Fruit fly (Drosophila melanogaster) whole organism, pupa: ENCODE measurements around the gene slou.

Source experiments
- CG10348 ChIP-seq: fragments of 200-800 bp; sonication (Bioruptor generic); IDR thresholded peaks from 2 replicates; pipeline ENCODE4 v1.3.6; 2022; ENCODE audit warnings: missing biosample characterization, missing genetic modification characterization
- CG12605 ChIP-seq: fragments of 200-800 bp; sonication (Bioruptor generic); IDR thresholded peaks from 2 replicates; pipeline ENCODE4 v1.3.6; 2022; ENCODE audit warnings: missing biosample characterization, missing genetic modification characterization
- CG13204 ChIP-seq: fragments of 200-800 bp; sonication (Bioruptor generic); optimal IDR thresholded peaks from 2 replicates; lab custom pipeline; 2018; ENCODE audit warnings: missing biosample characterization, mild to moderate bottlenecking, missing genetic modification characterization, moderate library complexity
- CG14655 ChIP-seq: fragments of 200-800 bp; sonication (Bioruptor generic); optimal IDR thresholded peaks from 3 replicates; lab custom pipeline; 2017; ENCODE audit warnings: mild to moderate bottlenecking, missing biosample characterization, missing genetic modification reagents, missing genetic modification characterization
- CG15710 ChIP-seq: fragments of 200-800 bp; sonication (Bioruptor generic); optimal IDR thresholded peaks from 2 replicates; lab custom pipeline; 2018; ENCODE audit warnings: missing biosample characterization, mild to moderate bottlenecking, missing genetic modification characterization, moderate library complexity
- CG17806 ChIP-seq: fragments of 200-800 bp; sonication (Bioruptor generic); optimal IDR thresholded peaks from 2 replicates; lab custom pipeline; 2018; ENCODE audit warnings: missing biosample characterization, mild to moderate bottlenecking, missing genetic modification characterization, moderate library complexity
- CG32121 ChIP-seq: fragments of 200-800 bp; sonication (Bioruptor generic); IDR thresholded peaks from 2 replicates; pipeline ENCODE4 v1.3.6; 2022; ENCODE audit warnings: missing biosample characterization, missing genetic modification characterization
- CG34367 ChIP-seq: fragments of 200-800 bp; sonication (Bioruptor generic); optimal IDR thresholded peaks from 2 replicates; lab custom pipeline; 2018; ENCODE audit warnings: missing biosample characterization, mild to moderate bottlenecking, missing genetic modification characterization
- CG4496 ChIP-seq: fragments of 200-800 bp; sonication (Bioruptor generic); IDR thresholded peaks from 3 replicates; pipeline ENCODE4 v1.3.6; 2022; ENCODE audit warnings: missing biosample characterization, missing genetic modification characterization
- CG8159 ChIP-seq: fragments of 200-800 bp; sonication (Bioruptor generic); optimal IDR thresholded peaks from 3 replicates; lab custom pipeline; 2018; ENCODE audit warnings: missing biosample characterization, mild to moderate bottlenecking, missing genetic modification characterization, moderate library complexity
- CG8301 ChIP-seq: fragments of 200-800 bp; sonication (Bioruptor generic); optimal IDR thresholded peaks from 2 replicates; lab custom pipeline; 2018; ENCODE audit warnings: missing biosample characterization, mild to moderate bottlenecking, missing genetic modification characterization
- CG9948 ChIP-seq: fragments of 200-800 bp; sonication (Bioruptor generic); optimal IDR thresholded peaks from 2 replicates; lab custom pipeline; 2018; ENCODE audit warnings: missing biosample characterization, mild to moderate bottlenecking, missing genetic modification characterization, moderate library complexity
- D1 ChIP-seq: fragments of 200-800 bp; sonication (Bioruptor generic); optimal IDR thresholded peaks from 2 replicates; lab custom pipeline; 2018; ENCODE audit warnings: missing biosample characterization, mild to moderate bottlenecking, missing genetic modification characterization, moderate library complexity
- EcR ChIP-seq: fragments of 200-800 bp; sonication (Bioruptor generic); optimal IDR thresholded peaks from 3 replicates; lab custom pipeline; 2019; ENCODE audit warnings: missing biosample characterization, missing genetic modification characterization, mild to moderate bottlenecking, moderate library complexity, missing genetic modification reagents
- Ets98B ChIP-seq: fragments of 200-800 bp; sonication (Bioruptor generic); IDR thresholded peaks from 2 replicates; pipeline ENCODE4 v1.3.6; 2022; ENCODE audit warnings: missing biosample characterization, missing genetic modification characterization
- Pif1A ChIP-seq: fragments of 200-800 bp; sonication (Bioruptor generic); optimal IDR thresholded peaks from 3 replicates; lab custom pipeline; 2016; ENCODE audit warnings: missing biosample characterization, missing genetic modification characterization
- Pif1B ChIP-seq: fragments of 200-800 bp; sonication (Bioruptor generic); optimal IDR thresholded peaks from 3 replicates; lab custom pipeline; 2016; ENCODE audit warnings: missing biosample characterization, missing genetic modification characterization
- Snoo ChIP-seq: fragments of 200-800 bp; sonication (Bioruptor generic); optimal IDR thresholded peaks from 3 replicates; lab custom pipeline; 2017; ENCODE audit warnings: missing biosample characterization, mild to moderate bottlenecking, missing genetic modification characterization, inconsistent platforms
- fd96Ca ChIP-seq: fragments of 200-800 bp; sonication (Bioruptor generic); IDR thresholded peaks from 3 replicates; pipeline ENCODE4 v1.3.6; 2022; ENCODE audit warnings: missing biosample characterization, missing genetic modification characterization
- gl ChIP-seq: fragments of 200-800 bp; sonication (Bioruptor generic); optimal IDR thresholded peaks from 2 replicates; lab custom pipeline; 2018; ENCODE audit warnings: missing biosample characterization, mild to moderate bottlenecking, missing genetic modification characterization
- rn ChIP-seq: fragments of 200-800 bp; sonication (Bioruptor generic); IDR thresholded peaks from 2 replicates; pipeline ENCODE4 v1.3.6; 2022; ENCODE audit warnings: missing biosample characterization, missing genetic modification characterization

slou gene

dm6 chr3R:21586351-21586750, 29.4 kb upstream of the slou start:
- no peak for TF ChIP-seq Pif1A (GFP tag; lab: Kevin White, UChicago)
- no peak for TF ChIP-seq CG15710 (tag; lab: Kevin White, UChicago)
- no peak for TF ChIP-seq CG17806
- TF ChIP-seq D1, result no peak
- TF ChIP-seq CG10348 (GFP tag; lab: Robert Waterston, UW), result no peak
- TF ChIP-seq gl, result no peak
- TF ChIP-seq CG8301 (tag; lab: Kevin White, UChicago), result no peak
- no peak for TF ChIP-seq CG14655
- no peak for TF ChIP-seq CG8159 (tag; lab: Kevin White, UChicago)
- TF ChIP-seq fd96Ca (GFP tag; lab: Robert Waterston, UW), result no peak
- no peak for TF ChIP-seq Snoo
- TF ChIP-seq Pif1B (GFP tag; lab: Kevin White, UChicago), result no peak
- no peak for TF ChIP-seq CG4496
- no peak for TF ChIP-seq EcR
- no peak for TF ChIP-seq CG32121

DNA sequence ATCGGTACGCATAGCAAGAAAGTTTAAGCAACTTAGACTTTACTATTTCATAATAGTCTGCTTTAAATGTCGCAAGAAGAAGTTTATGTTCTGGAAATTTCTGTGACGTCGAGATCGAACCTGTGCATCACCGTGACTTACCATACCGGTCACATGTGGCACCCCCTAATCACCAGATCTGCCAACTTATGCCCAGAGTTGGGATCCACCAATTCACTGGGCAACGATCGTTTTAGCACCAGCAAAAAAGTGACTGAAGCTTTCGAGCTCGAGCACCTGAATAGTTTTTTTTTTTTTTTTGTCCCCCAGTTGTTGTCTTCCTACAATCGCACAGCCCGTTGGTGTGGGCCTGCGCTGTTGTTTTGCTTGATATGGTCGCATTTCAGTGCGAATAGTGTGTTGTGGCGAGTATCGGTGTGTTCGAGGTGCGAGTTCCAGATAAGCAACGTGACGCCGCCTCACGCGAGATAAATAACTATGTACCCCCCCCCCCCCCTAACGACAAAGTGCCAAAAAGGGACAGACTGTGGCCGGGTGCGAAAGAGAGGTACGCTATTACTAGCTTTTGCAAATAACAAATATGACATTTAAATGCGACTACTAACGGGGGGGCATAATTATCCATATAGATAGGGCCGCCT, 27.4 kb upstream of the slou start:
- peak; percentile 5 for TF ChIP-seq CG15710 (tag; lab: Kevin White, UChicago)
- no peak for TF ChIP-seq CG8159 (tag; lab: Kevin White, UChicago)
- TF ChIP-seq EcR, result peak; percentile 20
- 0 out of 3 replicates have a peak, but pooled peaks have one; percentile 45 for TF ChIP-seq CG4496
- TF ChIP-seq CG9948, result no peak
- TF ChIP-seq CG13204, result peak; percentile 41
- no peak for TF ChIP-seq gl
- TF ChIP-seq, all 21 proteins: peak for 4

DNA sequence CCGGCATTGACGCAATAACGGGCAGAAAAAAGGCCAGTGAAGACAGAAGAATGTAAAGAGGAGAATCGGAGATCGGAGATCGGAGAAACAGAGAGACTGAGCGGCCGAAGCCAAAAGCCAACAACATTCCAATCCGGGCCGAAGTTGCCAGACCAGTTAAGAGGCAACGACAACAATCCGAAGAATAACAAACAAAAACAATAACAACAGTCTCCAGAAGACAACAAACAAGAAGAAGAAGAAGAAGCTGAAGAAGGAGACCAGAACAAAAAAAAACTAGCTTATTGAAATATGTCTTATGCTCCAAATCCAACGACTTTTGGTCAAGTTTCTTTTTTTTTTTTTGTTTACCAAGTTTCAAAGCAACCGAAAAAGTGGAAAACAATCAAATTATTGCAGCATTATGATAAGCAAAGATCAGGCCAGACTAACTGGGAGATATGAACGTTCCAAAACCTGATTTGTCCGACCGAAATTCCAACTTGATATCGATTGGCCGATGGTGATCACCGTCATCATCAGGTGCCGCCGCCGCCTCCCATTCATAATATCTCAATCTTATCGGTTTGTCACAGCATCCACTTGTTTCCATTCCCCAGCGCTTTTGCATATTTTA, 26.7 kb upstream of the slou start:
- TF ChIP-seq CG9948 (no peak), rn (GFP tag; lab: Robert Waterston, UW) (no peak), CG34367 (tag; lab: Kevin White, UChicago) (no peak), CG8159 (tag; lab: Kevin White, UChicago) (no peak), Snoo (no peak), CG13204 (no peak), Ets98B (GFP tag; lab: Robert Waterston, UW) (no peak), EcR (peak; percentile 79)

- TF ChIP-seq fd96Ca (GFP tag; lab: Robert Waterston, UW) (no peak), EcR (no peak), CG12605 (no peak), Snoo (no peak), Ets98B (GFP tag; lab: Robert Waterston, UW) (no peak), CG9948 (no peak), CG14655 (no peak), CG17806 (no peak), CG10348 (GFP tag; lab: Robert Waterston, UW) (no peak), rn (GFP tag; lab: Robert Waterston, UW) (no peak), CG15710 (tag; lab: Kevin White, UChicago) (no peak), Pif1A (GFP tag; lab: Kevin White, UChicago) (no peak), CG8301 (tag; lab: Kevin White, UChicago) (no peak), CG13204 (no peak), D1 (no peak), gl (no peak), CG8159 (tag; lab: Kevin White, UChicago) (no peak), Pif1B (GFP tag; lab: Kevin White, UChicago) (no peak)
These were observed 26.1 kb upstream of the slou start for dm6 chr3R:21583087-21583486.

DNA sequence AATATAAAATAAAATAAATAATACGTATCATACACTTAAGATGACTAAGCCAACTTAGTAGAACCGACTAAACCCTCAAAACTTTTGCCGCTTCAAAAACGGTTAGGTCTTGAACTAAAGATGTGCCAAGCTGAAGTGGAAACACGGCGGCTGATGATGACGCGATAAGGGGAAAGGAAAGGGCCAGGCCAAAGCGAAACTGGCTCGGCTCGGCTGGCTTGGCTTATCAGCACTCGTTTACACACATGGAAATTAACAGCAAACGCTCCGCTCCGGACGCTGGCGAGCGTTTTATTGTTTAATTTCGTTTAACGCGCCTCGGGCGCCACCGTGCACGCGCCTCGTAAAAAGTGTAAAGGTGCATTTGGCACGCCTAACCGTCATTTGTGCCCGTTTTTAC, 25.7 kb upstream of the slou start:
- no peak for TF ChIP-seq CG13204

DNA sequence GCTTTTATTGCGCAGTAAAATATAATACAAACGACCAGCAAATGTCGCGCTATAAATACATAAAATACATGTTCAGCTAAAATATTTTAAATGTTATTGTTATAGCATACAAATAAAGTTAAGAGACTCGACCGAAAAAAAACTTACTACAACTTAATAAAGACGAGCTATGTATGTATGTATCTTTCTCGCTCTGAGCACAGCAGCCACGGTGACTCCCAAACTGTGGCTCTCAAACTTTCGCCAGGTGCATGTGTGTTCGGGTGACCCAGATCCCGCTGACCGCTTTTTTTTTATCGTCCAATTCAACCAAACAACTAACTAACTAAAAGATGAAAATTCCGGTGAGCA, 25.1 kb upstream of the slou start:
- no peak for TF ChIP-seq CG17806
- TF ChIP-seq rn (GFP tag; lab: Robert Waterston, UW), result no peak
- no peak for TF ChIP-seq CG34367 (tag; lab: Kevin White, UChicago)
- no peak for TF ChIP-seq CG10348 (GFP tag; lab: Robert Waterston, UW)
- TF ChIP-seq CG12605, result no peak
- no peak for TF ChIP-seq Snoo
- no peak for TF ChIP-seq CG8301 (tag; lab: Kevin White, UChicago)
- TF ChIP-seq Pif1B (GFP tag; lab: Kevin White, UChicago), result no peak
- TF ChIP-seq CG13204, result no peak
- no peak for TF ChIP-seq CG14655
- TF ChIP-seq CG15710 (tag; lab: Kevin White, UChicago), result no peak
- no peak for TF ChIP-seq CG8159 (tag; lab: Kevin White, UChicago)
- TF ChIP-seq CG32121, result no peak
- TF ChIP-seq gl, result no peak
- no peak for TF ChIP-seq EcR
- no peak for TF ChIP-seq D1
- TF ChIP-seq, all 21 proteins: peak for 0

dm6 chr3R:21581365-21582123, 24.6 kb upstream of the slou start:
- TF ChIP-seq fd96Ca (GFP tag; lab: Robert Waterston, UW) (peak; percentile 67; the same call in 2 of the 3 replicates), Ets98B (GFP tag; lab: Robert Waterston, UW) (peak; percentile 53; the same call in 1 of the 2 replicates), CG12605 (peak; percentile 45; the same call in 1 of the 2 replicates), CG32121 (peak; percentile 62), Snoo (no peak), CG15710 (tag; lab: Kevin White, UChicago) (no peak), CG4496 (peak; percentile 64), Pif1A (GFP tag; lab: Kevin White, UChicago) (no peak), Pif1B (GFP tag; lab: Kevin White, UChicago) (no peak)
